Worm (Caenorhabditis elegans) whole organism, L1 larva: Measurements from ENCODE around the gene T28F3.11.

Experiments
- dpl-1 ChIP-seq, 3 experiments: fragments of 150-350 bp in 2 of 3; sonication (generic microtip) in 1 of 3; optimal IDR thresholded peaks; 2 replicates each; lab custom pipeline; 2014 to 2017; ENCODE audit warnings: missing biosample characterization in 3 of 3, missing genetic modification characterization in 3 of 3, missing genetic modification reagents in 3 of 3
- efl-1 ChIP-seq, 4 experiments: fragments of 150-350 bp; optimal IDR thresholded peaks in 3 of 4; peaks in 1 of 4; 1 replicate in 1 of 4; 2 replicates in 3 of 4; lab custom pipeline; 2014; ENCODE audit warnings: missing biosample characterization in 2 of 4, missing genetic modification characterization in 2 of 4, missing genetic modification reagents in 2 of 4

- TF ChIP-seq dpl-1 (GFP tag; optimal IDR thresholded peaks at IDR 0.05; lab: Kevin White, UChicago) (no peak), efl-1 (optimal IDR thresholded peaks at IDR 0.05; lab: Kevin White, UChicago) (no peak), efl-1 (GFP tag; optimal IDR thresholded peaks at IDR 0.05 in 1 of 2; lab: Kevin White, UChicago) (peak in 1 of 2 experiments; percentile 73)
These were observed 44.3 kb downstream of the T28F3.11 start for ce11 chrIV:17247184-17247583.
